Fruit fly (Drosophila melanogaster) ovary, adult (tissue): ENCODE measurements around the gene CG34027.

Source experiments
- CG17801 ChIP-seq: fragments of 200-800 bp; optimal IDR thresholded peaks from 2 replicates; lab custom pipeline; 2019; ENCODE audit warnings: missing biosample characterization, mild to moderate bottlenecking, missing genetic modification characterization, moderate library complexity; ENCODE audit not compliant: partially characterized antibody

Gene CG34027

DNA sequence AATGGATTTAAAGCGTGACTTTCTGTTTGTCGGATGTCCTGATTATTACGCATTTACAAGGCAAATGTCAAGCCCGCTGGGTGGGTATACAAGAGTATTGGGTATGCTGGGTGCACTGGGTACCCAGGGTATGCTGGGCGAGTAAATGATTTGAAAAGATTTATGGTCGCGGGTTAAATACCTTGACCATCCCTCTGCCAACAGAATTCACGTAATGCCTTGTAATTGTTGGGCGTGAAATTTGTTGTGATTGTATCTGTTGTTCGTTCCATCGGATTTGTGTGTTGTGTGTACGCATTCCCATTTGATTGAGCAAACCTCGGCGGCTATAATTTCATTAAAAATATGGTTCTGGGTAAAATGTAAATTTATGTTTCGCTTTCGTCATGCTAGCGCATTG lies 30.2 kb downstream of the CG34027 start:
- no peak for TF ChIP-seq CG17801 (GFP tag; lab: Kevin White, UChicago)

DNA sequence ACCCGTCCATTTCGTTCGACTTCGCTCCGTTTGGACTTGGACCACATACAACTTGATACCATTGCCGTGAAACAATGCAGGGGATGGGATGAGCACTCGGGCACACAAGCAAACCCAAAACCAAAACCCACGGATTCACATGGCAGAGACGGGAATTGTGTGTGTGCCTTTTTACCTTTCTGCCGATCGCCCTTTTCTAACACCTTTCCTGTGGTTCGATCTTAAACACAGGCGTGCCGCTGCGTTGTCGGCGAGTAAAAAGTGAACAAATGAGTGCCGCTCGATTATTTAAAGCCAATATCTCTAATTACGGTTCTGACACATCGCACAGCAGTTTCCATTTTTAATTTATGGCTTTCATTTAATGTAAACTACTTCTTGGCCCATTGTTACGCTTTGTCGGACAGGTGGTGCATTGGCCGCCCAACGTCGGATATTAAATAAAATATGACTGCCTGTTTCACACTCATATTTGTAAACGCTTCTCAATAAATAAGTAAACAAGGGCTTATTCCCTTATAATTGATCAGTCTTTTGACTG lies 31.5 kb downstream of the CG34027 start:
- no peak for TF ChIP-seq CG17801 (GFP tag; lab: Kevin White, UChicago)

DNA sequence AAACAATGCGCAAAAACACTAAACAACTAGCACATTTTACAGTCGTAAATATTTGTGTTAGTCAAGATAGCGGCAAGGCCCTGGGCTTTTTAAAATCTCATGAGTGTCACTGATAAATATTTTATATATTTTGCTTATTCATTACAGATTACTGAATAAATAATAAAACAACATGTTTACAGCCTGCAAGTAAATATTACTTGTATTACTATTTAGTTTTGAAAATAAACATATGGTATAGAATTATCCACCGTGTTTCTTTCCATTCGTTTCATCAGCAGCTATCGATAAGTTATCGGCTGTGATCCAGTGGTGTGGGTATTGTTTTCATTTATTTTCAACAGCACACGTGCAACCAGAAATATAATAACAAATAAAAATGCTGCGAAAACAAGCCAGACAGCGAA lies 34.3 kb downstream of the CG34027 start, which contains the start of the genes shams and CG11920:
shams (minus strand) TSS at position 50 of the 407 bp plus-strand sequence.
CG11920 (plus strand) TSS at position 320 of the 407 bp plus-strand sequence.
- TF ChIP-seq CG17801 (GFP tag; lab: Kevin White, UChicago): peak; percentile 23

DNA sequence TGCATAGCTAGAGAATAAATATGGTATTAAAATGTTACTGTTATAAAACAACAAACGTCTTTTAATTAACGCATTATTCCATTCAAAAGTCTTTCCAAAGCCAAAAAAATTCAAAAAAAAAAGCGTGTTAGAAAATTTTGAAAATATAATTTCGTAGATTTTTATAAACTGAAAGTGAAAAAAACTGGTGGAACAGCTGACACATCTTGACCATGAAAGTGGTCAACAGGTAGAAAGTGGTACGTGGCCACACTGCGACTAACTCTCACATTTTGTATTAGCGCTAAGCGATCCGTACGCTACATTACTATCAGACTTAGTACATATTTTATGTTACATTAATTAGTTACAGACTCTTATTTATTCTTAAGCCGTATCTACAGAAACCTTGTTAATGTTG lies 38.0 kb downstream of the CG34027 start, which contains the start of gene CG11836:
CG11836 (plus strand) TSS at position 256 of the 400 bp plus-strand sequence.
- TF ChIP-seq CG17801 (GFP tag; lab: Kevin White, UChicago): no peak

DNA sequence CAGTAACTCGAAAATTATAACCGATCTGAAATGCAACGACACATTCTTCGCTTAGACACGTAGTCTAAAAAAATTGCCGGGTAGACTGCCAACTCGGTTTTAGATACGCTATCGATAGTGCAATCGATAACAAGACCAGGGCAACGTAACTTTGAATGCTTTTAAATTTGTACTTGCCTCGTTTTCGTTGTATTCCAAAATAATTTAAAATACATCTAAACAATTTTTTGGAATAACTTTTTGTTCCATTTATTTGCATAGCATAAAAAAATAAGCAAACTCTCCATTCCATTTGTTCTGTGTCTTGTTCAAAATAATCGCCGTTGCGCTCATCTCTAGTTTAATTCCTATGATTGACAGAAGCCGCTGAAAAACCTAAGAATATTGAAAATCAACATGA lies 39.3 kb downstream of the CG34027 start, which contains the start of the genes Stt3B and CG11839:
Stt3B (minus strand) TSS at position 69 of the 400 bp plus-strand sequence.
CG11839 (plus strand) TSS at position 359 of the 400 bp plus-strand sequence.
- peak; percentile 77 for TF ChIP-seq CG17801 (GFP tag; lab: Kevin White, UChicago)

DNA sequence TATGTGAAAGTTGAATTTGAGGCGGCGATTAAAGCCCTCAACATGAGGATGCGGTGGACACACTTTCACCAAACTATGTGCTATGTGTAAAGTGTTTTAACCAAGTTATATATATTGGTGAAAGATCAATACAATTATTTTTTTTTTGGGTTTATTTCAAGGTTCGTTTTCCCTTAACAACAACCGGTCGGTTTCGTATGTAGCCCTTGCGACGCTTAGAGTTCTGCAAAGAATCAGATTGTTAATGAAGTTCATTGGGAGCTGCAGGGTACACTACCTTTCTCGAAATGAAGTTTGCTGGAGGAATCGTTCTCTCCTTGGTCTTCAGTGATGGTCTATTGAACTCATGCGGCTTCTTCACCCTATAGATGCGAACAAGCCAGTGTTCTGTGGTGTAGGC lies 42.0 kb downstream of the CG34027 start:
- TF ChIP-seq CG17801 (GFP tag; lab: Kevin White, UChicago): no peak

DNA sequence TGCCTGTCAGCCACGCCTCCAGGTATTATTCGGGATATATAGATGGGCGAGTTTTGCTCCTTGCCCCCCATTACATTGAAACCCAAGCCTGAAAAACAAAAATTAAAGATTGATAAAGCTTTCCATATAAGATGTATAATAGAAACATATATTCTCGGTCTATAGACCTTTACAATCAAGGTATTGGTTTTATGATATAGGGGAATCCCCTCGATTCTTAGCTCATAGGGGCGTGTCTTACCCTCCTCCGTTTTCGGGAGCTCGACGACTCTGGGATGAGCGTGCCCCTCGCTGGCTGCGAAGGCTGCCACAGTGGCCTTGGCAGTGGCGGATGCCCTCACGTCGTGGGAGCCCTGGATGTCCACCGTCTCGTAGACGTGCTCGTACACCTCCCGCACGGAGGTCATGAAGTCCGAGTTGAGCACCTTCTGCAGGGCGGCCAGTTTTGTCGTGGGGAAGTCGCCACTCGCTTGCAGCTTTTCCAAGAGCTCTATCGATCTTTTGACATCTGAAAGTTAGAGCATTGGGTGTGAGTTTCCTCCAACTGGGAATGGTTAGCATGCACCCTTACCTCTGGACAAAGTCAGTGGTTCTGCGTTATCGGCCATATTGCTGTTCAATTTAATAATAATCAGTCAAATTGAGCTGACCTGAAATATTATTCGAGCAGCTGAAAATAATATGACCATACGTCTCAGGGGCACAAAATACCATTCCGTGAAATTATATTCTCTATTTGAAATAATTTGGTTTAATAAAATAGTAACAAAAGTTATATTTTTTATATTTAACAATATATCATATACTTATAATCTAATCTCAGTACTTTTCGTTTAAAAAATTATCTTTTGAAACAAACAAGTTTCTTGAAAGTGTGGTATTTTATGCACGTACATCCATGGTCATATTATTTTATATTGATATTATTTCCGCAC lies 43.7 kb downstream of the CG34027 start, which contains the start of the genes veli and PQBP1:
veli (minus strand) TSS at position 685 of the 935 bp plus-strand sequence.
PQBP1 (plus strand) TSS at position 885 of the 935 bp plus-strand sequence.
- peak; percentile 39 for TF ChIP-seq CG17801 (GFP tag; lab: Kevin White, UChicago)

DNA sequence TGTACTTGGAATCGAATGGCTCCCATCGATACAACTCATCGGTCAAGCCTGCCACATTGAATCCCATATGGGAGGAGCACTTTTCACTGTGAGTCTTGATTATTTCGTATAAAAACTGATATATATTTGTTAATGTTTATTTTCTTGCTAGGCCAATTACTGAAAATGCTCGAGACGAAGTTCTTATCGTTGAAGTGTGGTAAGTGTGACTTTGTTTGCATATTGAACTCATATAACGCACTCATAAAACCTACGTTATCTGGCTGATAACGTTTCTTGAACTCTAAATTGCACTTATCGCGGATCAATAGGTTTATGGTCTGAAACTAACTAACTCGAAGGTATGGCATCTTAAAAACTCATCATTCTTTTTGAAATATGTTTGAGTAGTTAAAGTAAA lies 48.4 kb downstream of the CG34027 start:
- no peak for TF ChIP-seq CG17801 (GFP tag; lab: Kevin White, UChicago)

DNA sequence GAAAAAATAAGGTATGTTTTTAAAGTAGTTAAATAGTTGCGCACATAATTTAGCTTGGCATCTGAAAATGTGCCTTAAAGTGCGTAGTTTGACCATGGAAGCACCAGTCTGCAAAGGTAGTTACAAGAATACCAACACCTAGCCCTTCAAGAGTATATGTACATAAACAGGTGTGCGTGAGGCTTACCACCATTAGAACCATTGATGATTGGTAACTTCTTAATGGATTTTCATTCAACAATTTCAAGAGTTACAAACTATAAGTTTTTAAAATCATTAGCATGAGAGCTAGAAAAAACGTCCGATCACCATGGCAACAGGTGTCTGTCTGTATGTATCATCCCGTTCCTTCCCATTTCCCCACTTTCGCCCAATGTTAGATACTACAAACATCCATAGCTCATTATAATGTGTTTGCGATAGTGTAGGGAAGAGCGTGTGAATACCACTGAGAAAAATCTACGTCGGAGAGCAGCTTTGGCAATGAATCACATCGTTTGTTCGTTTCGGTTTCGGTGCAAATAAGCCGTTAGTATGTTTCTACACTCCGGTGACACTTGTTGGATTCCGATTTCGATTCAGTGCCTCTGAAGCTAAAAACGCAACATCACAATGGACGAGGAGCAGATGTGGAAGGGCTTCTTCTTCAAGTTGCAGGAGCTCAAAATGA lies 52.2 kb downstream of the CG34027 start:
- no peak for TF ChIP-seq CG17801 (GFP tag; lab: Kevin White, UChicago)

DNA sequence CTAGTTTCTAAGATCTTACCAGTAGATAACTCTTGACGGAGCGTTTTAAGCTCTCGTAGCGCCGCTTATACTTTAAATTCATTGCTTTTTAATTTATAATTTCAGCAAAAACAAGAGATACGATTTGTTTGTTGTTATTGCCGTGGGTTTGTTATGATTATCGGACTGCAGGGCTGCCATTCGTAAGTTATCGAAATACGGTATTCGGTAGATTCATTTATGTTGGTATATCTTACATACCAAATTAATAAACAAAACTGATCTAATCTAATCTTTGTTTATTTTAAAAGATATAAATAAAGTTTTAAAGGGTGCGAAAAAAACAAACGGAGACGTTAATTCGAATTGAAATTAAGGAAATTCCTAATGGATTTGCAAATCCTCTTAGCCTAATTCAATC lies 52.8 kb downstream of the CG34027 start, which contains the start of the genes CG31111 and stac:
CG31111 (minus strand) TSS at position 162 of the 400 bp plus-strand sequence.
stac (plus strand) TSS at position 271 of the 400 bp plus-strand sequence.
- no peak for TF ChIP-seq CG17801 (GFP tag; lab: Kevin White, UChicago)

DNA sequence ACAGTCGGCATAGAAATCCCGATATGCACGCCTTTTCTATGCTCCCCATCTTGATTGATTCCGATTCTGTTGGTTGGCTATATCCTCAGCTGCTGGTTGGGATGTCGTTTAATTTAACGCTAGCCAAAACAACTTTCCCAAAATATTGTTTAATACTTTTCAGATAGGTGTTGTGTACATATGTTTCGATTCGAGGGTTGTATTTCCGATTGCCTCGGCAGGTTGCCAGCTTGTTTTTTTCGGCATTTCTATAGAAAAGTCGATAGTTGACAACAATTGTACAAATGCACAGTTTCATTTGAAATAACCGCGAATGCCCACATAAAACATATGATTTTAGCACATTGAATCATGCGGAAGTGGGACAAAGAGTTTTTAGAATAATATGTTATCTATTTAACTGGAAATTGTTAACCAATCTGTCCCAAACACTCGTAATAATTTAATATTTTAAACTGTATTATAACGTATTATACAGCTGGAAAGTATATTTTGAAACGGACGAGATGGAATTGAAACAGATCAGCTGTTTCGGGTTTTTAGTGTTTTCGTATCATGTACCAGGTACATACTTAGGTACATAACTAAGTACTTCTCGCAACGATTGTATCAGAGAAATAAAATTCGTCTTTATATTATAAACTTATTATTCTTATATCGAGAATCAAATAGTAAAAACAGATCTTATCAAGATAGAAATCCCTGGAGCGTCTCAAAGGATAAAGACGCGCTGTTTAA lies 54.2 kb downstream of the CG34027 start, which contains the start of gene CG31109:
CG31109 (minus strand) TSS at position 203 of the 738 bp plus-strand sequence.
- peak; percentile 32 for TF ChIP-seq CG17801 (GFP tag; lab: Kevin White, UChicago)
